Fruit fly (Drosophila melanogaster) whole organism, embryonic: ENCODE results near the gene y.
A peak's percentile ranks its signal among the peaks of the same experiment; 100 is the strongest.

ENCODE experiments used
- CG12071 ChIP-seq: fragments of 200-800 bp; sonication (Bioruptor generic); optimal IDR thresholded peaks from 3 replicates; lab custom pipeline; 2018; ENCODE audit warnings: missing biosample characterization, mild to moderate bottlenecking, missing genetic modification characterization
- CG13624 ChIP-seq: fragments of 200-800 bp; sonication (Bioruptor generic); optimal IDR thresholded peaks from 2 replicates; lab custom pipeline; 2016; ENCODE audit warnings: missing biosample characterization, missing genetic modification characterization
- CG15479 ChIP-seq: fragments of 200-800 bp; sonication (Bioruptor generic); optimal IDR thresholded peaks from 3 replicates; lab custom pipeline; 2019; ENCODE audit warnings: missing biosample characterization, mild to moderate bottlenecking, missing genetic modification characterization, moderate library complexity
- CG1832 ChIP-seq: fragments of 200-800 bp; sonication (Bioruptor generic); optimal IDR thresholded peaks from 2 replicates; lab custom pipeline; 2017; ENCODE audit warnings: missing biosample characterization, mild to moderate bottlenecking, missing genetic modification characterization, inconsistent platforms
- CG3407 ChIP-seq: fragments of 200-800 bp; sonication (Bioruptor generic); optimal IDR thresholded peaks from 2 replicates; lab custom pipeline; 2018; ENCODE audit warnings: missing biosample characterization, mild to moderate bottlenecking, missing genetic modification characterization
- CG34422 ChIP-seq: fragments of 200-800 bp; sonication (Bioruptor generic); IDR thresholded peaks from 3 replicates; pipeline ENCODE4 v1.3.6; 2022; ENCODE audit warnings: missing biosample characterization, missing genetic modification characterization
- CG4424 ChIP-seq: fragments of 200-800 bp; sonication (Bioruptor generic); optimal IDR thresholded peaks from 3 replicates; lab custom pipeline; 2016; ENCODE audit warnings: missing biosample characterization, missing genetic modification characterization
- CG5245 ChIP-seq: fragments of 200-800 bp; sonication (Bioruptor generic); optimal IDR thresholded peaks from 3 replicates; lab custom pipeline; 2016; ENCODE audit warnings: missing biosample characterization, missing genetic modification characterization
- CG8388 ChIP-seq: fragments of 200-800 bp; sonication (Bioruptor generic); optimal IDR thresholded peaks from 2 replicates; lab custom pipeline; 2019; ENCODE audit warnings: missing biosample characterization, mild to moderate bottlenecking, missing genetic modification characterization, moderate library complexity
- CG8765 ChIP-seq: fragments of 200-800 bp; sonication (Bioruptor generic); IDR thresholded peaks from 2 replicates; pipeline ENCODE4 v1.3.6; 2022; ENCODE audit warnings: missing biosample characterization, missing genetic modification characterization
- CG9727 ChIP-seq: fragments of 200-800 bp; sonication (Bioruptor generic); optimal IDR thresholded peaks from 3 replicates; lab custom pipeline; 2017; ENCODE audit warnings: missing biosample characterization, mild to moderate bottlenecking, missing genetic modification characterization
- CG9876 ChIP-seq: fragments of 200-800 bp; sonication (Bioruptor generic); optimal IDR thresholded peaks from 2 replicates; lab custom pipeline; 2016; ENCODE audit warnings: missing biosample characterization, missing genetic modification characterization
- Camta ChIP-seq: fragments of 200-800 bp; sonication (Bioruptor generic); optimal IDR thresholded peaks from 2 replicates; lab custom pipeline; 2016; ENCODE audit warnings: missing biosample characterization, missing genetic modification characterization
- D ChIP-seq, 2 experiments: fragments of 200-800 bp in 1 of 2; fragments of >200 bp in 1 of 2; sonication (Bioruptor generic) in 1 of 2; optimal IDR thresholded peaks; 2 replicates in 1 of 2; 3 replicates in 1 of 2; lab custom pipeline; 2017; ENCODE audit warnings: mild to moderate bottlenecking in 1 of 2, missing biosample characterization in 1 of 2, missing genetic modification characterization in 1 of 2, missing genetic modification reagents in 1 of 2
- Drgx ChIP-seq: fragments of 200-800 bp; sonication (Bioruptor generic); IDR thresholded peaks from 2 replicates; pipeline ENCODE4 v1.3.6; 2022; ENCODE audit warnings: missing biosample characterization, missing genetic modification characterization
- Ets65A ChIP-seq: fragments of 200-800 bp; sonication (Bioruptor generic); peaks from one replicate; lab custom pipeline; 2016; ENCODE audit warnings: missing biosample characterization, missing genetic modification characterization
- HLH4C ChIP-seq: fragments of 200-800 bp; sonication (Bioruptor generic); IDR thresholded peaks from 3 replicates; pipeline ENCODE4 v1.3.6; 2022; ENCODE audit warnings: missing biosample characterization, missing genetic modification characterization; ENCODE audit not compliant: partially characterized antibody
- HmgZ ChIP-seq: fragments of 200-800 bp; sonication (Bioruptor generic); optimal IDR thresholded peaks from 2 replicates; lab custom pipeline; 2018; ENCODE audit warnings: missing biosample characterization, mild to moderate bottlenecking, missing genetic modification characterization
- Hr39 ChIP-seq: fragments of >200 bp; optimal IDR thresholded peaks from 2 replicates; lab custom pipeline; 2017
- Jarid2 ChIP-seq: fragments of 200-800 bp; sonication (Bioruptor generic); optimal IDR thresholded peaks from 3 replicates; lab custom pipeline; 2017; ENCODE audit warnings: mild to moderate bottlenecking, missing biosample characterization, missing genetic modification reagents, missing genetic modification characterization
- Kr ChIP-seq: fragments of 200-800 bp; sonication (Bioruptor generic); optimal IDR thresholded peaks from 2 replicates; lab custom pipeline; 2017; ENCODE audit warnings: missing biosample characterization, mild to moderate bottlenecking, missing genetic modification characterization
- Myb ChIP-seq: fragments of 200-800 bp; sonication (Bioruptor generic); optimal IDR thresholded peaks from 2 replicates; lab custom pipeline; 2016; ENCODE audit warnings: missing biosample characterization, missing genetic modification characterization
- NK7.1 ChIP-seq: fragments of 200-800 bp; sonication (Bioruptor generic); optimal IDR thresholded peaks from 3 replicates; lab custom pipeline; 2016; ENCODE audit warnings: missing biosample characterization, missing genetic modification characterization
- Rfx ChIP-seq: fragments of 200-800 bp; sonication (Bioruptor generic); IDR thresholded peaks from 2 replicates; pipeline ENCODE4 v1.3.6; 2022; ENCODE audit warnings: missing biosample characterization, missing genetic modification characterization
- ac ChIP-seq: fragments of 200-800 bp; sonication (Bioruptor generic); optimal IDR thresholded peaks from 3 replicates; lab custom pipeline; 2017; ENCODE audit warnings: missing biosample characterization, mild to moderate bottlenecking, missing genetic modification characterization
- bab2 ChIP-seq: fragments of 200-800 bp; sonication (Bioruptor generic); optimal IDR thresholded peaks from 2 replicates; lab custom pipeline; 2016; ENCODE audit warnings: missing biosample characterization, missing genetic modification characterization
- cas ChIP-seq: fragments of 200-800 bp; sonication (Bioruptor generic); IDR thresholded peaks from 2 replicates; pipeline ENCODE4 v1.3.6; 2022; ENCODE audit warnings: missing biosample characterization, missing genetic modification characterization
- chinmo ChIP-seq: fragments of 200-800 bp; sonication (Bioruptor generic); IDR thresholded peaks from 4 replicates; pipeline ENCODE4 v1.3.6; 2022; ENCODE audit warnings: missing biosample characterization, missing genetic modification characterization; ENCODE audit not compliant: partially characterized antibody
- corto ChIP-seq: fragments of 200-800 bp; sonication (Bioruptor generic); optimal IDR thresholded peaks from 2 replicates; lab custom pipeline; 2016; ENCODE audit warnings: missing biosample characterization, mild to moderate bottlenecking, missing genetic modification characterization, moderate library complexity
- ewg ChIP-seq: fragments of 200-800 bp; sonication (Bioruptor generic); optimal IDR thresholded peaks from 3 replicates; lab custom pipeline; 2017; ENCODE audit warnings: mild to moderate bottlenecking, missing biosample characterization, missing genetic modification reagents, missing genetic modification characterization
- gem ChIP-seq: fragments of 200-800 bp; sonication (Bioruptor generic); optimal IDR thresholded peaks from 2 replicates; lab custom pipeline; 2019; ENCODE audit warnings: missing biosample characterization, mild to moderate bottlenecking, missing genetic modification characterization, moderate library complexity
- grn ChIP-seq: fragments of 200-800 bp; sonication (Bioruptor generic); optimal IDR thresholded peaks from 3 replicates; lab custom pipeline; 2017; ENCODE audit warnings: missing biosample characterization, missing genetic modification characterization
- lbe ChIP-seq: fragments of 200-800 bp; sonication (Bioruptor generic); optimal IDR thresholded peaks from 2 replicates; lab custom pipeline; 2016; ENCODE audit warnings: missing biosample characterization, mild to moderate bottlenecking, missing genetic modification characterization
- luna ChIP-seq: fragments of 200-800 bp; sonication (Bioruptor generic); optimal IDR thresholded peaks from 2 replicates; lab custom pipeline; 2016; ENCODE audit warnings: missing biosample characterization, missing genetic modification characterization
- mld ChIP-seq: fragments of 200-800 bp; sonication (Bioruptor generic); IDR thresholded peaks from 3 replicates; pipeline ENCODE4 v1.3.6; 2022; ENCODE audit warnings: missing biosample characterization, missing genetic modification characterization; ENCODE audit not compliant: partially characterized antibody
- pros ChIP-seq: fragments of 200-800 bp; sonication (Bioruptor generic); optimal IDR thresholded peaks from 3 replicates; lab custom pipeline; 2019; ENCODE audit warnings: missing biosample characterization, mild to moderate bottlenecking, missing genetic modification characterization, moderate library complexity
- ro ChIP-seq: fragments of 200-800 bp; sonication (Bioruptor generic); IDR thresholded peaks from 2 replicates; pipeline ENCODE4 v1.3.6; 2022; ENCODE audit warnings: missing biosample characterization, missing genetic modification characterization
- sens ChIP-seq: fragments of 200-800 bp; sonication (Bioruptor generic); peaks from one replicate; lab custom pipeline; 2016; ENCODE audit warnings: missing biosample characterization, missing genetic modification characterization
- so ChIP-seq: fragments of 200-800 bp; sonication (Bioruptor generic); IDR thresholded peaks from 3 replicates; pipeline ENCODE4 v1.3.6; 2022; ENCODE audit warnings: missing biosample characterization, missing genetic modification characterization
- sqz ChIP-seq: fragments of 200-800 bp; sonication (Bioruptor generic); optimal IDR thresholded peaks from 3 replicates; lab custom pipeline; 2018; ENCODE audit warnings: missing biosample characterization, mild to moderate bottlenecking, missing genetic modification characterization
- sr ChIP-seq: fragments of 200-800 bp; sonication (Bioruptor generic); IDR thresholded peaks from 3 replicates; pipeline ENCODE4 v1.3.6; 2022; ENCODE audit warnings: missing biosample characterization, missing genetic modification characterization
- yki ChIP-seq: fragments of >200 bp; optimal IDR thresholded peaks from 3 replicates; lab custom pipeline; 2018
- z ChIP-seq: fragments of 200-800 bp; sonication (Bioruptor generic); IDR thresholded peaks from 3 replicates; pipeline ENCODE4 v1.3.6; 2022; ENCODE audit warnings: missing biosample characterization, missing genetic modification characterization

y gene

DNA sequence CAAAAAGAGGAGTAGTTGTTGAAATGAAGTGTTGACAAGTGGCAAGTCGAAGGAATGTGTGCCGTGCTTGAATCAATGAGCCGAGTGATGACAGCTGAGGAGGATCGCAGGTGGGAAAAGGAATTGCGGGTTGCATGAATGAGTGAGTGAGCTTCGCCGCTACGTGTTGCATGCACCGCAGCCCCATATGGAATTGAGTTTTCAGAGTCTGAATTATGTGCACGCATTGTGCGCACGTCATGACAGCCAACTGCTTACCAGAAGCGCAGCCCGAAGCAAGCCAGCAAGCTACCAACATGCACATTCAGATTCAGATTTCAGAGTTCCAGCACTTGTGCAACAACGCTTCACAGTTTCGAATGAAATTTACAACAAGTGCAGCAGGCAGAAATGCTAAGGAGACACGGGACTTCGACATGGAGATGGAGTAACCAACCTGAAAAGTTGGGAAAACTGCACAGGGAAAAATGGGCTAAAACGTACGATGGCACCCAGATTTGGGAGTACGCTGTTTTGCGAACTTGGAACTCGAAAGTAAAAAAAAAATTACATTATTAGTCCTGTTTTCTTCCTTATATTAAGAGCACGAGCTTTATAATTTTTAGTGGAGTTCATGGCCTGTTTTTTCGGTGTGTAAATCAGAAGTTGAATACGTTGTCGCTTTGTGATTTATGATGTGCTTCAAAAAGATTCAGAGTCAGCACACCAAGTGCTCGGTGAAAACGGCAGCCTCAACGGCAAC is 29.6 kb downstream of the y start:
- no peak for TF ChIP-seq lbe (GFP tag; lab: Kevin White, UChicago)
- 0 out of 2 replicates have a peak, but pooled peaks have one; percentile 11 for TF ChIP-seq Drgx (GFP tag; lab: Robert Waterston, UW)
- TF ChIP-seq HLH4C (GFP tag; lab: Robert Waterston, UW): no peak

DNA sequence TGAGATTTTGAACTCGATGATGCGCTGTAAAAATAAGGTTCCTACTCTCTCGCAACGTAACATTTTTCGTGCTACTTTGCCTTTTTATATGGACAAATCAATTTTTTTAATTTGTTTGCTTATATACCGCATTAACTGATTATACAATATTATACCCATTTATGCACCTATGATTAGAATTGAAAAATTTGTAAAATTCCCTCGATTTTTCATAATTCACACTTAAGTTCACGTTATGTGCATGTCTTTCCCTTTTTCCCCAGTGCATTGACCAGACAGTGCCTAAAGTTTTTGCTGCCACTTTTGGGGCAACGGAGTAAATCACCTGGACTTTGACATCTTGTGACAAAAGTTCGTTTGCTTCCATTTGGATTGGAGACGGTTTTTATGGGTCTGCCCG is 34.1 kb downstream of the y start:
- TF ChIP-seq NK7.1 (no peak), CG8388 (GFP tag; lab: Kevin White, UChicago) (peak; percentile 72), sens (peak; percentile 56)

DNA sequence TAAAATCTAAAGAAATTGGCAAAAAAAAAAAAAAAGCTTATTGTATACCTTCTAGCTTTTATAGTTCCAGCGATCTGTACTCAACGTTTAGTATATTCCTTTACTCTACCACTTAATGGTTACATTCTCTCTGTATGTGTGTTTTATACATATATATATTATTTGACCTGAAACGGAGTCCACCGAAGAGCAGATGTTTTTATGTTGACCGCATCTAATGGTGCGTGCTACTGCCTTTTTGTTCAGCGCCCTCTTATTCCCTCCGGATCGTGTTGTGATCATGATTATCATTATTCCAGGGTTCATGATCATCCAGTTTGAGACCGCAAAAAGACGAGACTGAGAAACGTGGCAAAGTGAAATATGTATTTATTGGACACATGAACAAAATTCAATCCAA is 35.9 kb downstream of the y start:
- TF ChIP-seq ac (GFP tag; lab: Kevin White, UChicago) (peak; percentile 90), luna (GFP tag; lab: Kevin White, UChicago) (no peak), sens (peak; percentile 62), Ets65A (peak; percentile 26), CG5245 (GFP tag; lab: Kevin White, UChicago) (no peak), Camta (no peak), D (optimal IDR thresholded peaks at IDR 0.05; lab: Kevin White, UChicago) (no peak), D (GFP tag; optimal IDR thresholded peaks at IDR 0.05; lab: Kevin White, UChicago) (no peak)

- TF ChIP-seq CG3407 (GFP tag; lab: Kevin White, UChicago) (no peak), CG9876 (no peak), ac (GFP tag; lab: Kevin White, UChicago) (peak; percentile 93), bab2 (GFP tag; lab: Kevin White, UChicago) (no peak), ewg (GFP tag; lab: Kevin White, UChicago) (peak; percentile 39), CG13624 (GFP tag; lab: Kevin White, UChicago) (no peak), grn (GFP tag; lab: Kevin White, UChicago) (peak; percentile 37)
Measured at dm6 chrX:392979-393378, 36.7 kb downstream of the y start.

DNA sequence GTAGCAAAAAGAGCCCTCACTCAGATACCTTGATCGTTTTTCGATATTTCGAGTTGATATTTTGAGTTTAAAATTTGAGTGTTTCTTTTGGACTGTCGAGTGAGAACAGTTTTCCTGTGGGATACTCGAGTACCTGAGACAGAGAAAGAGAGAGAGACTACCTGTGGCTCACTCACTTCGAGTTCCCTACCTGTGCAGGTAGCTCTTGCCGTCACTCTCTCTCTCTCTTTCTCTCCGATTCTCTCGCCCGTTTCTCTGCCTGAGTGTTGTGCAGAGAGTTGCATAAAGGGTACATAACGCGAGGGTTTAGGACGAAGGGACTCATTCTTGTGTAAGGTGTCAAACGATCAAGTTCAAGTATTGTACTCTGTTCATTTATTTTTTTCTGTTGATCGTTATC is 39.4 kb downstream of the y start, which contains the start of gene sc:
Gene sc (plus strand): TSS at position 315 of the 400 bp plus-strand sequence.
- no peak for TF ChIP-seq cas (GFP tag; lab: Robert Waterston, UW)
- peak; percentile 15 for TF ChIP-seq Kr (GFP tag; lab: Kevin White, UChicago)
- TF ChIP-seq ac (GFP tag; lab: Kevin White, UChicago): peak; percentile 18
- peak; percentile 6 for TF ChIP-seq Jarid2 (GFP tag; lab: Kevin White, UChicago)
- TF ChIP-seq corto (GFP tag; lab: Kevin White, UChicago): no peak
- TF ChIP-seq CG9727 (GFP tag; lab: Kevin White, UChicago): no peak
- no peak for TF ChIP-seq chinmo (GFP tag; lab: Robert Waterston, UW)
- TF ChIP-seq mld (GFP tag; lab: Robert Waterston, UW): no peak
- no peak for TF ChIP-seq CG4424 (GFP tag; lab: Kevin White, UChicago)
- no peak for TF ChIP-seq CG34422 (GFP tag; lab: Robert Waterston, UW)
- peak; percentile 53 for TF ChIP-seq yki (lab: Kevin White, UChicago)
- no peak for TF ChIP-seq Drgx (GFP tag; lab: Robert Waterston, UW)
- TF ChIP-seq so (GFP tag; lab: Robert Waterston, UW): no peak
- TF ChIP-seq Rfx: no peak
- TF ChIP-seq gem (tag; lab: Kevin White, UChicago): no peak
- TF ChIP-seq ro (GFP tag; lab: Robert Waterston, UW): no peak
- no peak for TF ChIP-seq Myb (GFP tag; lab: Kevin White, UChicago)
- no peak for TF ChIP-seq sr (GFP tag; lab: Robert Waterston, UW)
- peak; percentile 97 for TF ChIP-seq z (GFP tag; lab: Robert Waterston, UW)
- TF ChIP-seq sqz (GFP tag; lab: Kevin White, UChicago): no peak
- no peak for TF ChIP-seq HmgZ
- TF ChIP-seq CG15479 (GFP tag; lab: Kevin White, UChicago): peak; percentile 94
- no peak for TF ChIP-seq CG12071
- TF ChIP-seq CG1832 (GFP tag; lab: Kevin White, UChicago): peak; percentile 12
- no peak for TF ChIP-seq Hr39 (lab: Kevin White, UChicago)
- no peak for TF ChIP-seq CG8765 (GFP tag; lab: Robert Waterston, UW)
- TF ChIP-seq pros (GFP tag; lab: Kevin White, UChicago): peak; percentile 5
